Worm (Caenorhabditis elegans): ENCODE data around the gene lgc-33.

- TF ChIP-seq ets-4 (tag; optimal IDR thresholded peaks at IDR 0.05) (peak; percentile 86), elt-2 (tag; optimal IDR thresholded peaks at IDR 0.05) (peak; percentile 91), C08G9.2 (tag; optimal IDR thresholded peaks at IDR 0.05) (peak; percentile 85), nfya-1 (tag; optimal IDR thresholded peaks at IDR 0.05) (peak; percentile 7), hlh-13 (GFP tag; optimal IDR thresholded peaks at IDR 0.05) (no peak), pqm-1 (tag; optimal IDR thresholded peaks at IDR 0.05) (peak; percentile 76), nhr-11 (tag; optimal IDR thresholded peaks at IDR 0.05) (no peak), ama-1 (optimal IDR thresholded peaks at IDR 0.05) (no peak), ref-2 (tag; optimal IDR thresholded peaks at IDR 0.05) (peak; percentile 93)
These were observed 48.7 kb upstream of the lgc-33 start, which contains the start of the genes F56B3.11 and ech-5 for ce11 chrIV:796521-797073.
